Worm (Caenorhabditis elegans) whole organism, L4/young adult: ENCODE measurements around the gene srh-275.

Experiments
- dao-5 ChIP-seq: sonication (generic microtip); optimal IDR thresholded peaks from 2 replicates; lab custom pipeline; 2016; ENCODE audit warnings: missing genotype, missing genetic modification characterization, moderate library complexity, missing compliant biosample characterization
- him-1 ChIP-seq: sonication (generic microtip); optimal IDR thresholded peaks from 2 replicates; lab custom pipeline; 2016; ENCODE audit warnings: missing genotype, missing genetic modification reagents, missing genetic modification characterization, missing compliant biosample characterization

ce11 chrV:7355464-7355863, 2.7 kb downstream of the srh-275 start, which contains the start of gene tag-293:
- TF ChIP-seq dao-5: no peak
- TF ChIP-seq him-1 (tag; lab: Kevin White, UChicago): no peak
